Worm (Caenorhabditis elegans) whole organism, L3 larva: Measurements from ENCODE around the gene F31D5.6.

Experiments used
- R02D3.7 ChIP-seq: fragments of 150-350 bp; optimal IDR thresholded peaks from 2 replicates; lab custom pipeline; 2014; ENCODE audit warnings: missing biosample characterization, missing genetic modification characterization
- ZK546.5 ChIP-seq: sonication (generic microtip); optimal IDR thresholded peaks from 2 replicates; lab custom pipeline; 2017; ENCODE audit warnings: missing biosample characterization, missing genetic modification characterization
- ceh-82 ChIP-seq: fragments of 150-350 bp; optimal IDR thresholded peaks from 2 replicates; lab custom pipeline; 2014; ENCODE audit warnings: missing biosample characterization, missing genetic modification characterization
- elt-3 ChIP-seq, 3 experiments: fragments of 150-350 bp in 1 of 3; sonication (generic microtip) in 2 of 3; optimal IDR thresholded peaks; 2 replicates in 2 of 3; 4 replicates in 1 of 3; lab custom pipeline; 2014 to 2017; ENCODE audit warnings: missing biosample characterization in 3 of 3, missing genetic modification characterization in 3 of 3
- fos-1 ChIP-seq: fragments of 150-350 bp; optimal IDR thresholded peaks from 2 replicates; lab custom pipeline; 2014; ENCODE audit warnings: missing biosample characterization, missing genetic modification characterization
- lin-15B ChIP-seq: fragments of 150-350 bp; optimal IDR thresholded peaks from 2 replicates; lab custom pipeline; 2014; ENCODE audit warnings: missing biosample characterization, missing genetic modification characterization
- nfya-1 ChIP-seq: sonication (generic microtip); optimal IDR thresholded peaks from 2 replicates; lab custom pipeline; 2017; ENCODE audit warnings: missing genetic modification characterization, mild to moderate bottlenecking, missing compliant biosample characterization, antibody characterized with exemption, moderate library complexity; ENCODE audit not compliant: insufficient read depth
- nhr-28 ChIP-seq: fragments of 150-350 bp; optimal IDR thresholded peaks from 2 replicates; lab custom pipeline; 2014; ENCODE audit warnings: missing biosample characterization, missing genetic modification characterization
- skn-1 ChIP-seq: fragments of 150-350 bp; optimal IDR thresholded peaks from 2 replicates; lab custom pipeline; 2014; ENCODE audit warnings: missing biosample characterization, missing genetic modification characterization
- unc-62 ChIP-seq: fragments of 150-350 bp; sonication (generic microtip); optimal IDR thresholded peaks from 4 replicates; lab custom pipeline; 2014; ENCODE audit warnings: missing biosample characterization, missing genetic modification reagents, missing genetic modification characterization

ce11 chrII:4167833-4168232, 41.7 kb upstream of the F31D5.6 start:
- no peak for TF ChIP-seq fos-1
- TF ChIP-seq ceh-82 (tag; lab: Kevin White, UChicago) = no peak
- TF ChIP-seq nfya-1 (tag; lab: Kevin White, UChicago) = no peak
- no peak for TF ChIP-seq unc-62 (GFP tag; lab: Kevin White, UChicago)
- no peak for TF ChIP-seq skn-1 (tag; lab: Kevin White, UChicago)
- TF ChIP-seq lin-15B (tag; lab: Kevin White, UChicago) = no peak
- no peak for TF ChIP-seq elt-3 (tag; optimal IDR thresholded peaks at IDR 0.05; lab: Kevin White, UChicago)
- TF ChIP-seq R02D3.7 (tag; lab: Kevin White, UChicago) = no peak
- no peak for TF ChIP-seq nhr-28 (tag; lab: Kevin White, UChicago)
- no peak for TF ChIP-seq ZK546.5 (tag; lab: Kevin White, UChicago)
